Fruit fly (Drosophila melanogaster): ENCODE results near the gene CG32040.
A peak's percentile ranks its signal among the peaks of the same experiment; 100 is the strongest.

Gene CG32040

dm6 chr3L:9366850-9367430 lies 13.1 kb downstream of the CG32040 start, which contains the start of the genes Klp67A and CG4452:
Klp67A (minus strand) TSS chr3L:9367046.
CG4452 (plus strand) TSS chr3L:9367377.
- TF ChIP-seq Crg-1 (GFP tag; optimal IDR thresholded peaks at IDR 0.05) (no peak), CG33017 (tag; optimal IDR thresholded peaks at IDR 0.05) (peak; percentile 13), ovo (GFP tag; optimal IDR thresholded peaks at IDR 0.05) (peak; percentile 39), CG12768 (GFP tag; optimal IDR thresholded peaks at IDR 0.05) (peak; percentile 27), CG14711 (tag; optimal IDR thresholded peaks at IDR 0.05) (peak; percentile 76), CG5204 (GFP tag; optimal IDR thresholded peaks at IDR 0.05) (no peak), cic (GFP tag; optimal IDR thresholded peaks at IDR 0.05) (no peak), cnc (optimal IDR thresholded peaks at IDR 0.05) (no peak), bab1 (GFP tag; optimal IDR thresholded peaks at IDR 0.05) (no peak), toe (GFP tag; optimal IDR thresholded peaks at IDR 0.05) (no peak), CG7045 (GFP tag; optimal IDR thresholded peaks at IDR 0.05) (no peak), CG7101 (tag; optimal IDR thresholded peaks at IDR 0.05) (peak; percentile 13), pad (GFP tag; optimal IDR thresholded peaks at IDR 0.05) (peak; percentile 30), kay (GFP tag; ENCODE audit: borderline replicate concordance) (peak; percentile 17), CG1620 (GFP tag; optimal IDR thresholded peaks at IDR 0.05) (peak; percentile 56), Clk (GFP tag; optimal IDR thresholded peaks at IDR 0.05) (no peak), Hr96 (GFP tag; optimal IDR thresholded peaks at IDR 0.05) (no peak), CG11617 (GFP tag; optimal IDR thresholded peaks at IDR 0.05) (peak; percentile 64), Mnt (GFP tag; optimal IDR thresholded peaks at IDR 0.05) (peak; percentile 36), tj (GFP tag; optimal IDR thresholded peaks at IDR 0.05) (no peak)

- TF ChIP-seq kay (GFP tag; ENCODE audit: borderline replicate concordance), result peak; percentile 85
- peak; percentile 100 for TF ChIP-seq tj (GFP tag; optimal IDR thresholded peaks at IDR 0.05)
- no peak for TF ChIP-seq cnc (optimal IDR thresholded peaks at IDR 0.05)
- peak; percentile 67 for TF ChIP-seq cic (GFP tag; optimal IDR thresholded peaks at IDR 0.05)
- TF ChIP-seq toe (GFP tag; optimal IDR thresholded peaks at IDR 0.05), result no peak
- peak; percentile 60 for TF ChIP-seq CG11617 (GFP tag; optimal IDR thresholded peaks at IDR 0.05)
- TF ChIP-seq Mnt (GFP tag; optimal IDR thresholded peaks at IDR 0.05), result no peak
- no peak for TF ChIP-seq Crg-1 (GFP tag; optimal IDR thresholded peaks at IDR 0.05)
- TF ChIP-seq CG14711 (tag; optimal IDR thresholded peaks at IDR 0.05), result no peak
- no peak for TF ChIP-seq CG7101 (tag; optimal IDR thresholded peaks at IDR 0.05)
- TF ChIP-seq ovo (GFP tag; optimal IDR thresholded peaks at IDR 0.05), result no peak
- TF ChIP-seq CG12768 (GFP tag; optimal IDR thresholded peaks at IDR 0.05), result peak; percentile 16
- no peak for TF ChIP-seq CG1620 (GFP tag; optimal IDR thresholded peaks at IDR 0.05)
- peak; percentile 13 for TF ChIP-seq bab1 (GFP tag; optimal IDR thresholded peaks at IDR 0.05)
- TF ChIP-seq pad (GFP tag; optimal IDR thresholded peaks at IDR 0.05), result no peak
- no peak for TF ChIP-seq CG7045 (GFP tag; optimal IDR thresholded peaks at IDR 0.05)
- no peak for TF ChIP-seq Hr96 (GFP tag; optimal IDR thresholded peaks at IDR 0.05)
- TF ChIP-seq Clk (GFP tag; optimal IDR thresholded peaks at IDR 0.05), result no peak
- TF ChIP-seq CG5204 (GFP tag; optimal IDR thresholded peaks at IDR 0.05), result no peak
- TF ChIP-seq CG33017 (tag; optimal IDR thresholded peaks at IDR 0.05), result no peak
Observed at dm6 chr3L:9367431-9367867, 13.6 kb downstream of the CG32040 start.

DNA sequence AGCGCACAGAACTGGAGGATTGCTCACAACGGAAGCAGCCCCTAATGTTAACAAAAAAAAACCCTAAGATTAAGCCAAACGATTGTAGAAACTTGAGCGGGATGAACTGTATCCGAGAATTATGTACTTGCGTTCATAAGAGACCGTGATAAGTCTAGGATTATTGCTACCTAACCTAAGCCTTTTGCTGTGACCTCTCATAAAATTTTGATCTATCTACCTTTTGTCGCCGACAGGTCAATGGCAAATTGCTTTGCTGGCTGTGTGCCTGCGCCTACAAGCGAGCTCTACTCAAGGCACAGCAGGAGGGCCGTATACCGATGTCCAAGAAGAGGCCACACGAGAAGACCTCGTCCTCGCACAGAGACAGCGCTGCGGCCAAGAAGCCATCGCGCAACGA lies 14.8 kb downstream of the CG32040 start:
- TF ChIP-seq tj (GFP tag; optimal IDR thresholded peaks at IDR 0.05), result no peak
- TF ChIP-seq CG11617 (GFP tag; optimal IDR thresholded peaks at IDR 0.05), result no peak
- no peak for TF ChIP-seq toe (GFP tag; optimal IDR thresholded peaks at IDR 0.05)
- TF ChIP-seq Crg-1 (GFP tag; optimal IDR thresholded peaks at IDR 0.05), result no peak
- TF ChIP-seq ovo (GFP tag; optimal IDR thresholded peaks at IDR 0.05), result no peak
- TF ChIP-seq CG7045 (GFP tag; optimal IDR thresholded peaks at IDR 0.05), result no peak
- TF ChIP-seq CG12768 (GFP tag; optimal IDR thresholded peaks at IDR 0.05), result no peak
- no peak for TF ChIP-seq Clk (GFP tag; optimal IDR thresholded peaks at IDR 0.05)
- TF ChIP-seq CG14711 (tag; optimal IDR thresholded peaks at IDR 0.05), result no peak
- TF ChIP-seq CG1620 (GFP tag; optimal IDR thresholded peaks at IDR 0.05), result no peak
- TF ChIP-seq pad (GFP tag; optimal IDR thresholded peaks at IDR 0.05), result no peak
- no peak for TF ChIP-seq Mnt (GFP tag; optimal IDR thresholded peaks at IDR 0.05)
- TF ChIP-seq CG33017 (tag; optimal IDR thresholded peaks at IDR 0.05), result no peak
- TF ChIP-seq kay (GFP tag; ENCODE audit: borderline replicate concordance), result no peak

DNA sequence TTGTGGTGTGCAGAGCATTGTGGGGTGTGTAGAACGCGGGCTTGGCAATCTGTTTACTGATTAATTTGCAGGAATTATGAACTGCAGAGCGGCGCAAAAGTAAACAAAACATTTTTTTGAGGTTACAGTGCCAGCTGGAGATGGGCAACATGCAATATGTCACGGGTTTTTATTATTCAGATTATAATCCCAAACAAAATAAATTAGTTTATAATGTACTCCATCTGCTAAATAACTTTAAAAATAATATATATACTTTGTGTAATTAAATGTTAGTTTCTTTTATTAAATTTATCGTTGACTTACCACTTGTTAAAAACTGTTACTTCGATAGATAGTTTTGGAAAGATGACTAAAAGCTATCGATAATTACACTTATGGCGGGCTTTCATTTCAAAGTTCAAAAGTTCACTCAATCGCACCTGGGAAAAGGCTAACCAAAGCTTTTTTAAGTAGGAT lies 17.1 kb downstream of the CG32040 start, which contains the start of gene Fdx1:
Fdx1 (minus strand) TSS at position 332 of the 459 bp plus-strand sequence.
- TF ChIP-seq CG33017 (tag; optimal IDR thresholded peaks at IDR 0.05) (no peak), CG7045 (GFP tag; optimal IDR thresholded peaks at IDR 0.05) (no peak), Clk (GFP tag; optimal IDR thresholded peaks at IDR 0.05) (peak; percentile 22), ovo (GFP tag; optimal IDR thresholded peaks at IDR 0.05) (no peak), bab1 (GFP tag; optimal IDR thresholded peaks at IDR 0.05) (peak; percentile 56), toe (GFP tag; optimal IDR thresholded peaks at IDR 0.05) (no peak), CG5204 (GFP tag; optimal IDR thresholded peaks at IDR 0.05) (no peak), CG14711 (tag; optimal IDR thresholded peaks at IDR 0.05) (peak; percentile 49), Hr96 (GFP tag; optimal IDR thresholded peaks at IDR 0.05) (no peak), Crg-1 (GFP tag; optimal IDR thresholded peaks at IDR 0.05) (peak; percentile 12), CG7101 (tag; optimal IDR thresholded peaks at IDR 0.05) (peak; percentile 61), Mnt (GFP tag; optimal IDR thresholded peaks at IDR 0.05) (peak; percentile 40), cnc (optimal IDR thresholded peaks at IDR 0.05) (no peak), CG1620 (GFP tag; optimal IDR thresholded peaks at IDR 0.05) (no peak), cic (GFP tag; optimal IDR thresholded peaks at IDR 0.05) (no peak), CG11617 (GFP tag; optimal IDR thresholded peaks at IDR 0.05) (peak; percentile 48), pad (GFP tag; optimal IDR thresholded peaks at IDR 0.05) (peak; percentile 18), kay (GFP tag; ENCODE audit: borderline replicate concordance) (peak; percentile 88), CG12768 (GFP tag; optimal IDR thresholded peaks at IDR 0.05) (no peak), tj (GFP tag; optimal IDR thresholded peaks at IDR 0.05) (peak; percentile 88)

DNA sequence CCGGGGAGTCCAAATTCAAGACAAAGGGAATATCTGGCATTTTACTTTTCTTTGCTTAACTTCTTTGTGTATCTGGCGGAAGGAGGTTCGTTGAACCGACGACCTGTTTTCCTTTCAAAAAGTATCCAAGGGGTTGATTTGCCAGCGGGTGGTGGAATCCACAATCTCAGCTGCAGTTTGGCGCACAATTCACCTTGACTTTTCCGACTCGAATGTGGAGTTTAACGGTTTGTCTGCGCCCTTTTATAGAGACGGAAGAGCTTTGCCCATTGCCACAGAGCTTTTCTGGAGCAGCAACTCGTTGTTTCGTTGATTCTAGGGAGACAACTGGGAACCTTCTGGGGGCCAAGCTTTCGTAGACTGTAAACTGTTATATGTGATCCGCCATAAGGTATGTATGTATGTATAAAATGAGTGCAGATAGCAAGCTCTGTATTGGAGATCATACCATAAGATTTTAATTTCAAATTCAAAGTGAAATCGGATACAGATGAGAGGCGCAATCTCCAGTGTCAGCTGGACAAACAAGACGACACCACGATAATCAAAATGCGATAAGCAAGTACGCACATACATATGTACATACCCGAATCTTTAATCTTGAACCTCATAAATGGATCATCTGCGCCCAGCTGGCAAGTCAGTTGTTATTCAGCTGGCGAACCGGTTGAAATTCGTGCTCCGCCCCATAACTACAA lies 18.6 kb downstream of the CG32040 start, which contains the start of the genes Hsp67Bc, CG4456 and Hsp22:
Hsp67Bc (minus strand) TSS at position 220 of the 698 bp plus-strand sequence.
CG4456 (plus strand) TSS at position 445 of the 698 bp plus-strand sequence.
Hsp22 (plus strand) TSS at position 654 of the 698 bp plus-strand sequence.
- peak; percentile 19 for TF ChIP-seq ovo (GFP tag; optimal IDR thresholded peaks at IDR 0.05)
- TF ChIP-seq Mnt (GFP tag; optimal IDR thresholded peaks at IDR 0.05), result no peak
- TF ChIP-seq CG12768 (GFP tag; optimal IDR thresholded peaks at IDR 0.05), result peak; percentile 33
- peak; percentile 39 for TF ChIP-seq cic (GFP tag; optimal IDR thresholded peaks at IDR 0.05)

All from whole organism, adult.